Worm (Caenorhabditis elegans) whole organism, L4/young adult: ENCODE measurements around the gene Y113G7A.22.

ENCODE experiments used
- W03F9.2 ChIP-seq: fragments of 150-350 bp; optimal IDR thresholded peaks from 2 replicates; lab custom pipeline; 2014; ENCODE audit warnings: missing biosample characterization, missing genetic modification characterization
- dao-5 ChIP-seq: sonication (generic microtip); optimal IDR thresholded peaks from 2 replicates; lab custom pipeline; 2016; ENCODE audit warnings: missing genotype, missing genetic modification characterization, moderate library complexity, missing compliant biosample characterization

DNA sequence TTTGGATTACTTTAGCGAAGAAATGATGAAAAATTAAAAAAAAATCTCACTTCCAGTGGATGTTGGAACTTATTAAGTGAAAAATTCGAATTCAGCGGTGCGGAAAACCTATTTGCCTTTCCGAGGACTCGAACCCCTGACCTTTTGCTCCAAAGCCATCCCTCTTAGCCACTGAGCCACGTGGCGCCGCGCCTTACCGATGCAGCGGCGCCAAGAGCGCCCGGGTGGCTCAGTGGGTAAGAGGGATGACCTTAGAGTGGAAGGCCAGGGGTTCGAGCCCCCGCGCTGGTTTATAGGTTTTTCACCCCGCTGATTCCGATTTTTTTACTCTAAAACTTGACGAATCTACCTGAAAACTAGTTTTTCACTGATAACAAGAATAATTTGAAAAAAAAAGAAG, 7.6 kb downstream of the Y113G7A.22 start:
- TF ChIP-seq W03F9.2 (tag; lab: Kevin White, UChicago) (no peak), dao-5 (tag; lab: Kevin White, UChicago) (no peak)
